Worm (Caenorhabditis elegans) whole organism, dauer: ENCODE measurements around the gene mtch-1.
"Not testable (repeated sequence)": the region's sequence is repeated elsewhere in the genome, so short reads cannot be mapped to it uniquely, and the experiment has no call there.

Experiments
- unc-62 ChIP-seq: sonication (generic microtip); optimal IDR thresholded peaks from 2 replicates; lab custom pipeline; 2017; ENCODE audit warnings: missing biosample characterization, missing genetic modification reagents, missing genetic modification characterization

The mtch-1 gene

ce11 chrII:7392052-7392694 is 18.2 kb upstream of the mtch-1 start:
- TF ChIP-seq unc-62 (GFP tag; lab: Kevin White, UChicago), result no peak

DNA sequence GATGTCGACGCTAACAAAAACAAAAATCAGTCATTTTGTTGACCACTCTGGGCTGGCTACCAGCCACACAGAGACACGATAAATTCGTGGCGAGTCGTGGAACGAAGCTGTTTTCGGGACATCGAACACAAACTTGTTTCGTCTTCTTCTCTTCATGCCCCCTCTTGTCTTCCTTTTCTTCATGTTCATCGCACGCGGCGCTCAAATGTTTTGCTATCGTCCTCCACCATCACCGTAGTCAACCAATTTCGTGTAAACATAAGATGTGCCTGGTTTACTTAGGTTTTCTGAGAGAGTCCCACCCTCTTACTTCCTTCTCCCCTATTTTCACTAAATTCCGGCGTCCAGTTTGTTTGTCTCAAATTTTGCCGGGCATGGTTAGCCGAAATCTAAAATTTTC is 16.4 kb upstream of the mtch-1 start:
- TF ChIP-seq unc-62 (GFP tag; lab: Kevin White, UChicago), result no peak

DNA sequence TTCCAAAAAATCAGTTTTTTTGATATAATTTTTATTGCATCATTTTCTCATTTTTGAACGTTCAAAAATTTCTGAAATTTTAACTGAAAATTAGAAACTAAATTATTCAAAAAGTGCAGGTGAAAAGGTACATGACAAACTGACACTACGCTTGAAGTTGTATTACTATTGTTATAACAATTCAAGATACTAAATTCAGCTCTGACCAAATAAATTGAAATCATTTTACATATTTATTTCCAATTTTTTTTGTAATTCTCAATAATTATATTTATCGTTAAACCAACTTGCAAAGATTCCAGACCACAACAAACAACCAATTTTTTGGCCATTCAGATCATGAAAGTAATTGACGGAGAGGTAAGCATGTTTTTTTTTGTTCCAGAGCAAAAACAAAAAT is 11.5 kb upstream of the mtch-1 start, which contains the start of gene sre-3:
Gene sre-3 (plus strand): TSS at position 301 of the 400 bp plus-strand sequence.
- TF ChIP-seq unc-62 (GFP tag; lab: Kevin White, UChicago), result no peak

DNA sequence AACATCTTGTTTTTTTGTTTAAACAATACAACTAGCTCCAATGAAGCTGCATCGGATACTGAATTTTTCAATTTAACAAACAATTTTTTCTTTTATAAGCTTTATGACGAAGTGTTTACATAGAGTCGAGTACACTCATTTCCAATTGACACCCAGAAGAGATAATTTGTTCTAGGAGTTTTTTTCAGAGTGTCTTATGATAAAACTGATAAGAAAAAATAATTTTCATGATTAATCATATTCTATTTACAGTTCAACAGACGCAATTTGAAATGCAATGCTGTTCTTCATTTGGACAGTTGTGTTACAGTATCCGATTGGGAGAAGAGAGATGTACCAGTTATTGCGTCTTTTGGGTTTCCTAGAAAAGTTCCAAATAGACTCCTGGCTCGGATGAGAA is 8.0 kb upstream of the mtch-1 start:
- TF ChIP-seq unc-62 (GFP tag; lab: Kevin White, UChicago), result no peak

DNA sequence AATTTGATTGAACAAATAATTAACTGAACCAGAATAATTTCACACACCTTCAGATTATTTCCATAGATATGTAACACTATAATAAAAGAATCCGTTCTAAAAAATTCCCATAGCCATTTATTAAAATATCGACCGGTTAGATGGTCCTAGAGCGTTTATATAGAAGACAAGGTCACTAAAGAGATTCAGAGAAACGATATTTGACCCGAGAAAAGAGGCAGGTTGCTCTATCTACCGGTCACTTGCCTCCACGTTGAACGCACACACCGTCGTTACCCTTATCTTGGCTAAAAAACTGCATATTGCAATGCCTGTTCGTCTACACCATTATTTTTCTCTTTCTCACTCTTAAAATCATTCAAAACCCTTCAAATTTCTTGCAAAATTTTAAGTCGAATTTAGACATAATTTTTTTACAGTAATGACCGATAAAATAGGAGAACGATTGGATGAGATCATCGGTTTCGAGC is 7.2 kb upstream of the mtch-1 start, which contains the start of gene C07D10.5:
Gene C07D10.5 (plus strand): TSS at position 420 of the 470 bp plus-strand sequence.
- no peak for TF ChIP-seq unc-62 (GFP tag; lab: Kevin White, UChicago)

ce11 chrII:7379021-7379420 is 5.1 kb upstream of the mtch-1 start, which contains the start of gene C07D10.6:
Gene C07D10.6, plus strand, starts transcription at chrII:7379321.
- TF ChIP-seq unc-62 (GFP tag; lab: Kevin White, UChicago), result no peak

DNA sequence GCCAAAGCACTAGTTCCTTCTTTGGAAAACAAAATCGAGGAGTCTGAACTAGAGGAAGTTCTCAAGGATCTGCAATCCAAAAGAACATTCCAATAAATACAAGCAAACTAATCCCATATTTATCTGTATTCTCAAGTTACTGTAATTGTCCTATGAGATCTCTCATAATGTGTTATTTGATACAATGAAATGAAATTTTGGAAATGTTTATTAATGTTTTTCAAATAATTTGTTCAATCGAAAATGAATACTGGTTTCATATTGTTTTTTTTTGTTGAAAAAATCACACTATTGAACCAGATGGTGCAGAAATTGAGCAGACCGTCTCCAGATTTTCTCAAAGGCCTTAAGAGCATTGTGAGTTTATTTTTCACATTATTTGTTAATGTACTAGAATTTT is 1.0 kb upstream of the mtch-1 start, which contains the start of gene F43E2.1:
Gene F43E2.1 (plus strand): TSS at position 301 of the 400 bp plus-strand sequence.
- no peak for TF ChIP-seq unc-62 (GFP tag; lab: Kevin White, UChicago)

DNA sequence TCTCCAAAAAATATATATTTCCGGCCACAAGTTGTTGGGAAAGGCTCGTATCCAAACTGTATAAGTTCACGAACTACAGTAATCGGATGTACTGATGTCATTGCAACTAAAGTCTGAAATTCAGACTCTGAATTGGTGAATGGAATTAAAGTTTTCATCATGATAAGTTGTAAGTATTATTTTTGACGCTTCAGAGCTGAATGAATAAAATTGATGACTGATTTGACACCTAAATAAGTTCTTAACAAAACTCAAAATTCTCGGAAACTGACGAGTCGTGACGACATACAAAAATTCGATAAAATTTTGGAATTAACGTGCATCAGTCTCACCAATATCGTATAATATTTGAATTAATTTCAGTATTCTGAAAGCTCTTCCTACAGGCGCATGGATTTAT is 3.8 kb downstream of the mtch-1 start, which contains the start of gene F43E2.11:
Gene F43E2.11 (minus strand): TSS at position 101 of the 400 bp plus-strand sequence.
- TF ChIP-seq unc-62 (GFP tag; lab: Kevin White, UChicago), result not testable (repeated sequence)

DNA sequence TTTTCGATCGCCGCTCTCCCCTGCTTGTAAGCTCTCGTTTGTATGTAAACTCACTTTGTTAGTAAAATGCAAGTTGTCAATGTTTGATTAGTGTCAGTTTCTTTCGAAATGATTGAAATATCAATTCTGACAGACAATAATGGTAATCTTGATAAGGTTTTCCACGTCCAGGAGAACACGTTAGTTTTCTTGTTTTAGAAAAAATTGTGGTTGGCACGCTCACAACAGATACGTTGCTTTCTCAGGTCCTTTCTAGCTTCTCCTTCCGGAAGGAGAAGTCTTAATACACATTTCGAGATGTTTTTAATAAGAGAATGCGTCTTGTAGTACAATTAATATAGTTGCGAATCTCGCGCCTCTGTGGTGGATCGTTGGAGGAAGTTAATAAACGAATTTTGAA is 5.2 kb downstream of the mtch-1 start, which contains the start of gene F43E2.6:
Gene F43E2.6 (minus strand): TSS at position 101 of the 400 bp plus-strand sequence.
- no peak for TF ChIP-seq unc-62 (GFP tag; lab: Kevin White, UChicago)

- TF ChIP-seq unc-62 (GFP tag; lab: Kevin White, UChicago), result no peak
Observed at ce11 chrII:7363990-7364455, 9.9 kb downstream of the mtch-1 start, which contains the start of gene msra-1. Gene msra-1, minus strand, starts transcription at chrII:7364040.

ce11 chrII:7358489-7358943 is 15.4 kb downstream of the mtch-1 start, which contains the start of gene insc-1:
Gene insc-1, plus strand, starts transcription at chrII:7358893.
- TF ChIP-seq unc-62 (GFP tag; lab: Kevin White, UChicago), result no peak

DNA sequence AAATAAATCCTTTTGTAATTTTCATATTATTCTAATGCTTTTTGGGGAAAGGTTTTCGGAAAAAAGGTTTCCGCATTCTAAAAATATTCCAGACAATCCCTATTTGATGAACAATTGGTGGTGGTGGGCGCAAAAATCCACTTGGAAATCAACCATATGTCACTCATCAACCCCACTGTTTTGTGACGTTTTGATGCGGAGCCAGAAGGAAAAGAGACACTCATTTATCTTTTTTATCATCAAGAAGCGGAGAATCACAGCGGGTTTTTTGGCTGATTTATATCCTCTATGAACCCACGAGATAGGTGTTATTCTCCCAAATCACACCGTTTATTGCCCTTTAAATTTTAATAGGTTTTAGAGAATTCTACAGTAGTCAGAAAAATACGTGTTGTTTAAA is 16.8 kb downstream of the mtch-1 start:
- TF ChIP-seq unc-62 (GFP tag; lab: Kevin White, UChicago), result no peak

DNA sequence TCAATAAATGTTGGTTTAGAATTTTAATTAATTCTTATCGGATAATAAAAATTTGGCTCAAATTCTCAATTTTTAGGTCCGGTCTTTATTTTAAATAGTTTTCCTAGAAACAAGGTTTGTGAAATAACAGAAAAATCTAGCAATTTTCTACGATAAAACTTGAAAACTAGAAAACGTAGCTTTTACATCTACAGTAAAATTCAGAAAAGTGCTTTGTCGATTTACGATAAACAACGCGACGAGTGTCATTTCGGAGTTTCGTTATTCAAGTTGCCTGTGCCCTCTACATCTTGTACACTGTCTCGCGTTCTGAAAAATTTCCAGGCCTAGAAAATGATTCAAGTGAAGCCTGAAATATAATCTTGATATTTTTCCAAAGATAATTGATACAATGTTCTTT is 17.2 kb downstream of the mtch-1 start:
- no peak for TF ChIP-seq unc-62 (GFP tag; lab: Kevin White, UChicago)

- TF ChIP-seq unc-62 (GFP tag; lab: Kevin White, UChicago), result no peak
Observed at ce11 chrII:7356326-7356725, 17.6 kb downstream of the mtch-1 start, which contains the start of gene haf-2. Gene haf-2, minus strand, starts transcription at chrII:7356426.

- TF ChIP-seq unc-62 (GFP tag; lab: Kevin White, UChicago), result no peak
Observed at ce11 chrII:7353027-7353426, 20.9 kb downstream of the mtch-1 start.

DNA sequence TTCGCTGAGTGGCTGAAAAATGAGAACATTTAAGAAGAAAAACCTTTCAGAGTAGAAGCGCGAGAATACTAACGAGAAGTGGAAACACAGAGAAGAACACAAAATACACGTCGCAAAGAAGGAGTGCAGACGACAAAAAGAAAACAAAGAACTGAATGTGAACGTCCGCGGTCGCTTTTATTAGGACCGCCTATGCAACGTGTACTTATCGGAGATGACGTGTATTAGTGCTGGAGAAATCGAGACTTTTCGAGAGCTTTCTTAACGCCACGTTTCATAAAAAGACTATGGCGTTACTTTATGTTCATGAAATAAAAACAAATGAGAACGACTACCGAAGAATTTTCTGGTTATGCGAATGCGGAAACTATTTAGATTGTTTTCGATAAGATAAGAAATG is 21.5 kb downstream of the mtch-1 start, which contains the start of gene hsp-4:
Gene hsp-4 (minus strand): TSS at position 139 of the 400 bp plus-strand sequence.
- no peak for TF ChIP-seq unc-62 (GFP tag; lab: Kevin White, UChicago)
